Worm (Caenorhabditis elegans) whole organism, young adult: ENCODE results near the gene Y40C5A.4.
A peak's percentile ranks its signal among the peaks of the same experiment; 100 is the strongest.

Experiments
- F37B4.10 ChIP-seq: fragments of 200-800 bp; sonication (Bioruptor generic); IDR thresholded peaks from 2 replicates; pipeline ENCODE4 v1.3.6; 2022; ENCODE audit warnings: missing genetic modification characterization, missing compliant biosample characterization
- F57C9.4 ChIP-seq: sonication (generic microtip); optimal IDR thresholded peaks from 2 replicates; lab custom pipeline; 2017; ENCODE audit warnings: mild to moderate bottlenecking, missing genetic modification characterization, missing compliant biosample characterization
- Y56A3A.18 ChIP-seq: fragments of 200-800 bp; sonication (Bioruptor generic); IDR thresholded peaks from 2 replicates; pipeline ENCODE4 v1.3.6; 2022; ENCODE audit warnings: missing genetic modification reagents, missing genetic modification characterization, missing compliant biosample characterization
- chd-7 ChIP-seq: sonication (generic microtip); optimal IDR thresholded peaks from 2 replicates; lab custom pipeline; 2016; ENCODE audit warnings: mild to moderate bottlenecking, missing genetic modification characterization, moderate library complexity, missing compliant biosample characterization
- lin-26 ChIP-seq: fragments of 200-800 bp; sonication (Bioruptor generic); IDR thresholded peaks from 2 replicates; pipeline ENCODE4 v1.3.6; 2022; ENCODE audit warnings: missing genetic modification reagents, missing genetic modification characterization, missing compliant biosample characterization
- nhr-27 ChIP-seq: fragments of 200-800 bp; sonication (Bioruptor generic); optimal IDR thresholded peaks from 2 replicates; lab custom pipeline; 2018; ENCODE audit warnings: mild to moderate bottlenecking, missing genetic modification characterization, moderate library complexity, missing compliant biosample characterization
- pha-4 ChIP-seq: fragments of 150-350 bp; sonication (generic microtip); optimal IDR thresholded peaks from 2 replicates; lab custom pipeline; 2014; ENCODE audit warnings: missing biosample characterization, missing genetic modification reagents, missing genetic modification characterization
- somi-1 ChIP-seq: fragments of 200-800 bp; sonication (Bioruptor generic); optimal IDR thresholded peaks from 2 replicates; lab custom pipeline; 2018; ENCODE audit warnings: mild to moderate bottlenecking, missing genetic modification characterization, missing compliant biosample characterization
- sptf-2 ChIP-seq: fragments of 200-800 bp; sonication (Bioruptor generic); optimal IDR thresholded peaks from 2 replicates; lab custom pipeline; 2018; ENCODE audit warnings: mild to moderate bottlenecking, missing genetic modification characterization, missing compliant biosample characterization
- tbp1 ChIP-seq: fragments of 200-800 bp; sonication (Bioruptor generic); optimal IDR thresholded peaks from 2 replicates; lab custom pipeline; 2018; ENCODE audit warnings: mild to moderate bottlenecking, missing genetic modification characterization, missing compliant biosample characterization
- tlf-1 ChIP-seq: fragments of 200-800 bp; sonication (Bioruptor generic); optimal IDR thresholded peaks from 2 replicates; lab custom pipeline; 2018; ENCODE audit warnings: mild to moderate bottlenecking, missing genetic modification characterization, missing compliant biosample characterization
- unc-130 ChIP-seq: sonication (generic microtip); optimal IDR thresholded peaks from 2 replicates; lab custom pipeline; 2016; ENCODE audit warnings: missing genetic modification reagents, missing genetic modification characterization, missing compliant biosample characterization

ce11 chrIV:7390126-7390766 is 25.3 kb upstream of the Y40C5A.4 start:
- TF ChIP-seq nhr-27 = no peak
- 0 out of 2 replicates have a peak, but pooled peaks have one; percentile 26 for TF ChIP-seq lin-26 (GFP tag; lab: Robert Waterston, UW)
- TF ChIP-seq tbp1 (GFP tag; lab: Kevin White, UChicago) = no peak
- TF ChIP-seq chd-7 (tag; lab: Kevin White, UChicago) = no peak
- no peak for TF ChIP-seq F57C9.4 (tag; lab: Kevin White, UChicago)
- TF ChIP-seq F37B4.10 (GFP tag; lab: Robert Waterston, UW) = no peak
- no peak for TF ChIP-seq Y56A3A.18 (GFP tag; lab: Robert Waterston, UW)
- no peak for TF ChIP-seq tlf-1 (GFP tag; lab: Kevin White, UChicago)
- no peak for TF ChIP-seq pha-4 (tag; lab: Kevin White, UChicago)
- TF ChIP-seq unc-130 (GFP tag; lab: Kevin White, UChicago) = no peak
- no peak for TF ChIP-seq somi-1 (GFP tag; lab: Kevin White, UChicago)
- TF ChIP-seq sptf-2 (GFP tag; lab: Kevin White, UChicago) = no peak
